Fruit fly (Drosophila melanogaster): Measurements from ENCODE around the gene CG2712.

DNA sequence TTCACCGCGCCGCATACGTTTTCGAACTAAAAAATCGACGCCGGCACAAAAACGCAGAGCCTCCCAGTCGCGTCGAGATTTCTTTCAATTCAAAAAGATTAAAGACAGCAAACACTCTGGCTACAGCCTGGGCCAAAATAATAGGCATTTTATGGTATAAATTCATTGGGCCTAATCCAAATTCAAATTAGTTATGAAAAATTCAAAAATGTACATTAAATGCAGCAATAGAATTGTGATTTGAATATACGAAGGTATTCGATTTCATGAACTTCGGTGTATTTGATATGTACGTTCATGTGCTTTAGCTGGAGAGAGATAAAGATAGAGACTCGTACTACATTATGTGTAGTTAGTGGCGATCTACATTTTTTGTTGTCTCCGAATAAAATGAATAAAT, 11.8 kb downstream of the CG2712 start, which contains the start of gene Syx4:
- TF ChIP-seq psq (optimal IDR thresholded peaks at IDR 0.05) (no peak), usp (GFP tag; optimal IDR thresholded peaks at IDR 0.05) (no peak)
